Worm (Caenorhabditis elegans): ENCODE measurements around the gene C23G10.11.
A peak's percentile ranks its signal among the peaks of the same experiment; 100 is the strongest.

ce11 chrIII:6231880-6232279 lies 16.5 kb upstream of the C23G10.11 start:
- TF ChIP-seq mdl-1 (tag; optimal IDR thresholded peaks at IDR 0.05) (no peak), nhr-6 (tag; optimal IDR thresholded peaks at IDR 0.05) (no peak), mep-1 (tag; optimal IDR thresholded peaks at IDR 0.05) (no peak), fos-1 (tag; optimal IDR thresholded peaks at IDR 0.05) (no peak), fkh-10 (GFP tag; optimal IDR thresholded peaks at IDR 0.05) (no peak), dve-1 (tag; optimal IDR thresholded peaks at IDR 0.05; ENCODE audit: insufficient read depth) (peak; percentile 77), saeg-2 (GFP tag; IDR thresholded peaks at IDR 0.05) (no peak), egl-27 (tag; optimal IDR thresholded peaks at IDR 0.05) (no peak), F44E2.7 (GFP tag; IDR thresholded peaks at IDR 0.05) (no peak)
